Fruit fly (Drosophila melanogaster): Measurements from ENCODE around the gene CanA1.

The CanA1 gene

DNA sequence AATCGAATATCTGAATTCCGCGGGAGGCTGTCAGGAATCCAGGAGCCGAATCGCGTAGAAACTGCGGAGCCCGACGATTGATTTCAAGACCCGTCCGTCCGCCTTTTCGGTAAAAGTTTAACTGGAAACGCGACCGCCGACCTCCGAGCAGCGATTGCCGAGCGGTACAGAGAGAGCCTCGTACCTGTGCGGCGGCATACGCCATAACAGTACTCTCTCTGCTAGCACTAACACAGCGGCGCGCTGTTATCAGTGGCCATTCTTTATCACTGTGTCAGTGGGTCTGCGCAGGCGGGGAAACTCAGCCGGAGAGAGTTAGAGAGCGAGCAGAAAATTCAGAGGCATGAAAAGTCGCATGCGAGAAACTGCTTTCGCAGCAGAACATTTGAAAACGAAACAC, 22.5 kb upstream of the CanA1 start, which contains the start of gene 5-HT7 (continued):
- no peak for TF ChIP-seq CG8089 (GFP tag; optimal IDR thresholded peaks at IDR 0.05)
- no peak for TF ChIP-seq CG1529 (GFP tag; optimal IDR thresholded peaks at IDR 0.05)
- TF ChIP-seq br (optimal IDR thresholded peaks at IDR 0.05) = no peak
- no peak for TF ChIP-seq onecut (GFP tag; IDR thresholded peaks at IDR 0.05)
- TF ChIP-seq Fer2 (tag; optimal IDR thresholded peaks at IDR 0.05) = no peak
- peak; percentile 27 for TF ChIP-seq ewg (GFP tag; optimal IDR thresholded peaks at IDR 0.05)
- TF ChIP-seq B-H1 (GFP tag; IDR thresholded peaks at IDR 0.05) = no peak
- TF ChIP-seq CG11695 (GFP tag; IDR thresholded peaks at IDR 0.05) = no peak
- no peak for TF ChIP-seq CG6765 (GFP tag; optimal IDR thresholded peaks at IDR 0.05)
- no peak for TF ChIP-seq vfl (GFP tag; optimal IDR thresholded peaks at IDR 0.05)
- peak; percentile 29 for TF ChIP-seq abd-A (tag; optimal IDR thresholded peaks at IDR 0.05)
- no peak for TF ChIP-seq CG8281 (tag; optimal IDR thresholded peaks at IDR 0.05)
- TF ChIP-seq sna (GFP tag; IDR thresholded peaks at IDR 0.05; ENCODE audit: partially characterized antibody) = 0 out of 2 replicates have a peak, but pooled peaks have one; percentile 34
- TF ChIP-seq HmgZ (tag; optimal IDR thresholded peaks at IDR 0.05) = no peak
- TF ChIP-seq rib (GFP tag; IDR thresholded peaks at IDR 0.05) = no peak
- peak; percentile 9; the same call in 1 of the 2 replicates for TF ChIP-seq bbx (GFP tag; IDR thresholded peaks at IDR 0.05; ENCODE audit: partially characterized antibody)
- no peak for TF ChIP-seq CG12071 (GFP tag; optimal IDR thresholded peaks at IDR 0.05)
- TF ChIP-seq Usf (GFP tag; optimal IDR thresholded peaks at IDR 0.05) = no peak
- TF ChIP-seq fu2 (GFP tag; optimal IDR thresholded peaks at IDR 0.05) = no peak
- TF ChIP-seq CG8290 (GFP tag; optimal IDR thresholded peaks at IDR 0.05) = no peak
- peak in 1 of 2 experiments; percentile 21 for TF ChIP-seq CG8290 (tag; optimal IDR thresholded peaks at IDR 0.05)
- TF ChIP-seq CG15601 (tag; optimal IDR thresholded peaks at IDR 0.05) = no peak
- no peak for TF ChIP-seq CG17361 (GFP tag; IDR thresholded peaks at IDR 0.05)
- TF ChIP-seq Trl (optimal IDR thresholded peaks at IDR 0.05) = peak; percentile 65 to 66
- no peak for TF ChIP-seq Trl (GFP tag; optimal IDR thresholded peaks at IDR 0.05)
- TF ChIP-seq CG6791 (GFP tag; IDR thresholded peaks at IDR 0.05; ENCODE audit: partially characterized antibody) = no peak
- TF ChIP-seq CG2202 (tag; optimal IDR thresholded peaks at IDR 0.05) = no peak
- TF ChIP-seq ash1 (GFP tag; optimal IDR thresholded peaks at IDR 0.05) = no peak
- TF ChIP-seq bab2 (GFP tag; optimal IDR thresholded peaks at IDR 0.05) = no peak

DNA sequence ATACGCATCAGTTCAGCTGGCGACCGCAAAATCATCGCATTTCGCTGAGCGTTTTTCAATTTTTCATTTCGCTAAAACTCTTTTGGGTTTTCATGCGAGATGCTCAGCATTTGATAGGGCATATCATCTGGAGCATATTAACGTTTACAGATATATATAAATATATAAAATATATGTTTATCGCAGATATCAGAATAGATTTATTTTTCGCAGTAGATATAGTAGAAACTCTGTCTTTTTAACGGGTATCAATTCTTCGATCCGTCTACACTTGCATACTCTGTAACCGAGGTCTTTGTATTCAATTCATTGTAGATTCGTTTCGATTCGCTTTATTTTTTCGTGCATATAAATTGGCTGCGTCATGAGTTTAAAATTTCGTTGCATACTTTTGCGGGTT, 19.5 kb upstream of the CanA1 start:
- TF ChIP-seq CG6813 (GFP tag; optimal IDR thresholded peaks at IDR 0.05) = no peak
- TF ChIP-seq CG11247 (GFP tag; IDR thresholded peaks at IDR 0.05) = no peak
- no peak for TF ChIP-seq NC2β (GFP tag; optimal IDR thresholded peaks at IDR 0.05)
- no peak for TF ChIP-seq ranshi (GFP tag; IDR thresholded peaks at IDR 0.05)
- no peak for TF ChIP-seq pan (optimal IDR thresholded peaks at IDR 0.05)
- TF ChIP-seq pan (GFP tag; optimal IDR thresholded peaks at IDR 0.05 in 1 of 2, IDR thresholded peaks at IDR 0.05 in 1 of 2) = peak in 1 of 2 experiments; percentile 50
- no peak for TF ChIP-seq dimm (GFP tag; IDR thresholded peaks at IDR 0.05)
- no peak for TF ChIP-seq Dip2 (GFP tag; IDR thresholded peaks at IDR 0.05)
- TF ChIP-seq CG15696 (tag; optimal IDR thresholded peaks at IDR 0.05) = no peak
- TF ChIP-seq CG4707 (GFP tag; optimal IDR thresholded peaks at IDR 0.05) = no peak
- TF ChIP-seq chif (GFP tag; optimal IDR thresholded peaks at IDR 0.05) = no peak
- TF ChIP-seq CG6689 (GFP tag; IDR thresholded peaks at IDR 0.05) = no peak
- TF ChIP-seq tgo (GFP tag; IDR thresholded peaks at IDR 0.05) = peak; percentile 53; the same call in 2 of the 3 replicates
- no peak for TF ChIP-seq CG2129 (GFP tag; IDR thresholded peaks at IDR 0.05; ENCODE audit: partially characterized antibody)
- TF ChIP-seq dan (GFP tag; IDR thresholded peaks at IDR 0.05) = no peak
- no peak for TF ChIP-seq CG4617 (GFP tag; optimal IDR thresholded peaks at IDR 0.05; ENCODE audit: borderline replicate concordance)
- no peak for TF ChIP-seq CG10267 (tag; optimal IDR thresholded peaks at IDR 0.05)
- no peak for TF ChIP-seq CG12071 (GFP tag; optimal IDR thresholded peaks at IDR 0.05)
- TF ChIP-seq CG1792 (GFP tag; optimal IDR thresholded peaks at IDR 0.05) = no peak
- TF ChIP-seq pho (GFP tag; optimal IDR thresholded peaks at IDR 0.05) = no peak
- peak; percentile 50 for TF ChIP-seq Sox102F (GFP tag; optimal IDR thresholded peaks at IDR 0.05)
- TF ChIP-seq CG12104 (GFP tag; optimal IDR thresholded peaks at IDR 0.05) = no peak
- no peak for TF ChIP-seq CG10274 (GFP tag; optimal IDR thresholded peaks at IDR 0.05)
- TF ChIP-seq bbx (GFP tag; IDR thresholded peaks at IDR 0.05; ENCODE audit: partially characterized antibody) = no peak
- no peak for TF ChIP-seq ATbp (GFP tag; optimal IDR thresholded peaks at IDR 0.05)
- no peak for TF ChIP-seq kni (GFP tag; optimal IDR thresholded peaks at IDR 0.05)

Measured in whole organism, embryonic.